Worm (Caenorhabditis elegans) whole organism, L2 larva: ENCODE data around the gene glo-4.
A peak's percentile ranks its signal among the peaks of the same experiment; 100 is the strongest.

ENCODE experiments used
- alr-1 ChIP-seq: fragments of 150-350 bp; optimal IDR thresholded peaks from 2 replicates; lab custom pipeline; 2014; ENCODE audit warnings: missing biosample characterization, missing genetic modification characterization
- ama-1 ChIP-seq: fragments of 150-350 bp; optimal IDR thresholded peaks from 2 replicates; lab custom pipeline; 2018; ENCODE audit warnings: inconsistent platforms
- elt-3 ChIP-seq: sonication (generic microtip); optimal IDR thresholded peaks from 2 replicates; lab custom pipeline; 2017; ENCODE audit warnings: missing biosample characterization, missing genetic modification characterization
- lin-39 ChIP-seq: fragments of 150-350 bp; optimal IDR thresholded peaks from 2 replicates; lab custom pipeline; 2014; ENCODE audit warnings: missing biosample characterization, missing genetic modification reagents, missing genetic modification characterization
- mab-5 ChIP-seq: fragments of 150-350 bp; optimal IDR thresholded peaks from 2 replicates; lab custom pipeline; 2014; ENCODE audit warnings: missing biosample characterization, missing genetic modification characterization
- unc-62 ChIP-seq: fragments of 150-350 bp; optimal IDR thresholded peaks from 2 replicates; lab custom pipeline; 2014; ENCODE audit warnings: missing biosample characterization, missing genetic modification reagents, missing genetic modification characterization
- ztf-11 ChIP-seq: sonication (generic microtip); optimal IDR thresholded peaks from 2 replicates; lab custom pipeline; 2017; ENCODE audit warnings: missing biosample characterization, missing genetic modification characterization

DNA sequence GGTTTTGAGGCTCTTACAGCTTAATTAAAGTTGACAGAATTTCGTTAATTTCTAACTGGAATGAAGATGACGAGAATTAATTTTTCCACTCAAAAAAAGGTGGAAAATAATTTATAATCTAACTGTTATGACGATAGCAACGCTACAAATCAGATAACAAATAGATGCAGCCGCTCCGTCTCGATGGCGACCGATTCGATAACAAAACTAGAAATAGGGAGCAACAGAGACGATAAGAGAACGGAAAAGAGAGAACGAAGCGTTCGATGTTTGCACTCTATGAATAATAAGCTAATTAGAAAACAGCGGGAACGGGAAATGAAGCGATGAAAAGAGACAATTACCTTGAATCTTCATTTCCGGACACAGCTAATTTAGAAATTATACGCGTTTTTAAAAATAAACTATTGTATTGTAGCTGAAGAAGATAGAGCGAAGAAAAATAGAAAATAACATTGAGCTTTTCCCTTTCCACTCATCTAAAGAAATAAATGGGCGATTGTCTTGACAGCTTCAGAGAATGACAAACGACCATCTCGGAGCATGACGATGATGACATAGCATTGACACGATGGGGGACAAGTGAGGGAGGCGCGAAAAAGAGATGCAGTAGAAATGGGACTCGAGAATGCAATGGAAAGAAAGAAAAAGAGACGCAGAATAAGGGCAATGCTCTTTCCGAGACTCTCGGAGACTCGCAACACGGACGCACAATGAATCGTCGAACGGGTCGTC, 24.2 kb downstream of the glo-4 start:
- peak; percentile 81 for TF ChIP-seq mab-5 (tag; lab: Kevin White, UChicago)
- peak; percentile 65 for TF ChIP-seq unc-62
- no peak for TF ChIP-seq ama-1 (lab: Kevin White, UChicago)
- TF ChIP-seq alr-1 = no peak
- TF ChIP-seq elt-3 (tag; lab: Kevin White, UChicago) = no peak
- no peak for TF ChIP-seq ztf-11 (tag; lab: Kevin White, UChicago)
- TF ChIP-seq lin-39 (tag; lab: Kevin White, UChicago) = peak; percentile 70
